Worm (Caenorhabditis elegans) whole organism, young adult: ENCODE measurements around the gene pot-1.

Source experiments
- B0261.1 ChIP-seq: sonication (generic microtip); optimal IDR thresholded peaks from 2 replicates; lab custom pipeline; 2016; ENCODE audit warnings: mild to moderate bottlenecking, missing genetic modification characterization, moderate library complexity, missing compliant biosample characterization
- C06A6.2 ChIP-seq: fragments of 200-800 bp; sonication (Bioruptor generic); conservative IDR thresholded peaks from 2 replicates; pipeline ENCODE4 v1.3.6; 2022; ENCODE audit warnings: missing genetic modification characterization, missing compliant biosample characterization
- D2030.7 ChIP-seq: fragments of 200-800 bp; sonication (Bioruptor generic); IDR thresholded peaks from 2 replicates; pipeline ENCODE4 v1.3.6; 2022; ENCODE audit warnings: missing genetic modification reagents, missing genetic modification characterization, missing compliant biosample characterization
- F22D6.2 ChIP-seq: sonication (generic microtip); optimal IDR thresholded peaks from 2 replicates; lab custom pipeline; 2016; ENCODE audit warnings: mild to moderate bottlenecking, missing genetic modification characterization, missing compliant biosample characterization
- F49E8.2 ChIP-seq: sonication (generic microtip); optimal IDR thresholded peaks from 3 replicates; lab custom pipeline; 2017; ENCODE audit warnings: missing genetic modification characterization, mild to moderate bottlenecking, missing compliant biosample characterization, antibody characterized with exemption, moderate library complexity; ENCODE audit not compliant: insufficient read depth
- F52B5.7 ChIP-seq: sonication (generic microtip); optimal IDR thresholded peaks from 2 replicates; lab custom pipeline; 2016; ENCODE audit warnings: mild to moderate bottlenecking, missing genetic modification characterization, missing compliant biosample characterization
- F57C9.4 ChIP-seq: sonication (generic microtip); optimal IDR thresholded peaks from 2 replicates; lab custom pipeline; 2017; ENCODE audit warnings: mild to moderate bottlenecking, missing genetic modification characterization, missing compliant biosample characterization
- Y95B8A.8 ChIP-seq: fragments of 200-800 bp; sonication (Bioruptor generic); IDR thresholded peaks from 2 replicates; pipeline ENCODE4 v1.3.6; 2022; ENCODE audit warnings: missing genetic modification reagents, missing genetic modification characterization, missing compliant biosample characterization
- ZK185.1 ChIP-seq: sonication (generic microtip); optimal IDR thresholded peaks from 2 replicates; lab custom pipeline; 2016; ENCODE audit warnings: mild to moderate bottlenecking, missing genetic modification characterization, missing compliant biosample characterization; ENCODE audit not compliant: poor library complexity, severe bottlenecking
- akir-1 ChIP-seq: fragments of 200-800 bp; sonication (Bioruptor generic); optimal IDR thresholded peaks from 2 replicates; lab custom pipeline; 2018; ENCODE audit warnings: mild to moderate bottlenecking, missing genetic modification characterization, moderate library complexity, missing compliant biosample characterization
- ama-1 ChIP-seq, 3 experiments: fragments of 150-350 bp in 1 of 3; sonication (generic microtip) in 2 of 3; optimal IDR thresholded peaks; 2 replicates each; lab custom pipeline; 2014 to 2018; ENCODE audit warnings: missing biosample characterization in 2 of 3, missing genetic modification characterization in 2 of 3, missing genetic modification reagents in 2 of 3
- attf-6 ChIP-seq: fragments of 200-800 bp; sonication (Bioruptor generic); IDR thresholded peaks from 2 replicates; pipeline ENCODE4 v1.3.6; 2022; ENCODE audit warnings: missing genetic modification reagents, missing genetic modification characterization, missing compliant biosample characterization
- ccch-3 ChIP-seq: fragments of 200-800 bp; sonication (Bioruptor generic); optimal IDR thresholded peaks from 2 replicates; lab custom pipeline; 2018; ENCODE audit warnings: mild to moderate bottlenecking, missing genetic modification characterization, missing compliant biosample characterization
- ceh-40 ChIP-seq: fragments of 200-800 bp; sonication (Bioruptor generic); IDR thresholded peaks from 2 replicates; pipeline ENCODE4 v1.3.6; 2022; ENCODE audit warnings: missing genetic modification characterization, missing compliant biosample characterization
- ceh-91 ChIP-seq: fragments of 200-800 bp; sonication (Bioruptor generic); IDR thresholded peaks from 2 replicates; pipeline ENCODE4 v1.3.6; 2022; ENCODE audit warnings: missing genetic modification reagents, missing genetic modification characterization, missing compliant biosample characterization
- chd-7 ChIP-seq: sonication (generic microtip); optimal IDR thresholded peaks from 2 replicates; lab custom pipeline; 2016; ENCODE audit warnings: mild to moderate bottlenecking, missing genetic modification characterization, moderate library complexity, missing compliant biosample characterization
- efl-1 ChIP-seq: fragments of 150-350 bp; optimal IDR thresholded peaks from 2 replicates; lab custom pipeline; 2014; ENCODE audit warnings: missing biosample characterization, missing genetic modification reagents, missing genetic modification characterization
- egl-18 ChIP-seq: fragments of 200-800 bp; sonication (Bioruptor generic); IDR thresholded peaks from 2 replicates; pipeline ENCODE4 v1.3.6; 2022; ENCODE audit warnings: missing genetic modification reagents, missing genetic modification characterization, missing compliant biosample characterization
- gei-17 ChIP-seq: fragments of 200-800 bp; sonication (Bioruptor generic); optimal IDR thresholded peaks from 2 replicates; lab custom pipeline; 2018; ENCODE audit warnings: mild to moderate bottlenecking, missing genetic modification characterization, missing compliant biosample characterization
- hlh-26 ChIP-seq: fragments of 200-800 bp; sonication (Bioruptor generic); conservative IDR thresholded peaks from 2 replicates; pipeline ENCODE4 v1.3.6; 2022; ENCODE audit warnings: missing genetic modification reagents, missing genetic modification characterization, missing compliant biosample characterization
- let-526 ChIP-seq: fragments of 200-800 bp; sonication (Bioruptor generic); IDR thresholded peaks from 2 replicates; pipeline ENCODE4 v1.3.6; 2022; ENCODE audit warnings: missing genetic modification reagents, missing genetic modification characterization, missing compliant biosample characterization
- let-607 ChIP-seq, 2 experiments: fragments of 200-800 bp in 1 of 2; sonication (Bioruptor generic) in 1 of 2; sonication (generic microtip) in 1 of 2; optimal IDR thresholded peaks; 2 replicates each; lab custom pipeline; 2016 to 2018; ENCODE audit warnings: mild to moderate bottlenecking in 2 of 2, missing compliant biosample characterization in 2 of 2, missing genetic modification characterization in 2 of 2, moderate library complexity in 2 of 2, missing genotype in 1 of 2
- lin-35 ChIP-seq, 3 experiments: fragments of 150-350 bp in 2 of 3; sonication (generic microtip) in 1 of 3; optimal IDR thresholded peaks; 2 replicates each; lab custom pipeline; 2014 to 2018; ENCODE audit warnings: missing biosample characterization in 3 of 3, missing genetic modification characterization in 3 of 3, missing genetic modification reagents in 3 of 3
- lin-40 ChIP-seq: sonication (generic microtip); optimal IDR thresholded peaks from 2 replicates; lab custom pipeline; 2016; ENCODE audit warnings: missing genetic modification characterization, mild to moderate bottlenecking, missing compliant biosample characterization, missing genotype, missing genetic modification reagents
- lir-1 ChIP-seq: fragments of 200-800 bp; sonication (Bioruptor generic); conservative IDR thresholded peaks from 2 replicates; pipeline ENCODE4 v1.3.6; 2022; ENCODE audit warnings: missing genetic modification reagents, missing genetic modification characterization, missing compliant biosample characterization
- lsy-27 ChIP-seq: sonication (generic microtip); optimal IDR thresholded peaks from 2 replicates; lab custom pipeline; 2017; ENCODE audit warnings: missing genetic modification characterization, mild to moderate bottlenecking, missing compliant biosample characterization, antibody characterized with exemption, missing genotype, borderline replicate concordance; ENCODE audit not compliant: insufficient read depth
- madf-10 ChIP-seq: sonication (generic microtip); optimal IDR thresholded peaks from 2 replicates; lab custom pipeline; 2016; ENCODE audit warnings: mild to moderate bottlenecking, missing genetic modification characterization, missing compliant biosample characterization
- madf-3 ChIP-seq: fragments of 200-800 bp; sonication (Bioruptor generic); IDR thresholded peaks from 2 replicates; pipeline ENCODE4 v1.3.6; 2022; ENCODE audit warnings: missing genetic modification reagents, missing genetic modification characterization, missing compliant biosample characterization
- madf-6 ChIP-seq: fragments of 200-800 bp; sonication (Bioruptor generic); IDR thresholded peaks from 2 replicates; pipeline ENCODE4 v1.3.6; 2022; ENCODE audit warnings: missing genetic modification reagents, missing genetic modification characterization, missing compliant biosample characterization
- mel-28 ChIP-seq: sonication (generic microtip); optimal IDR thresholded peaks from 2 replicates; lab custom pipeline; 2016; ENCODE audit warnings: borderline replicate concordance, mild to moderate bottlenecking, missing genetic modification characterization, missing compliant biosample characterization
- nhr-120 ChIP-seq: fragments of 200-800 bp; sonication (Bioruptor generic); IDR thresholded peaks from 2 replicates; pipeline ENCODE4 v1.3.6; 2022; ENCODE audit warnings: missing genetic modification characterization, missing compliant biosample characterization
- nhr-27 ChIP-seq: fragments of 200-800 bp; sonication (Bioruptor generic); optimal IDR thresholded peaks from 2 replicates; lab custom pipeline; 2018; ENCODE audit warnings: mild to moderate bottlenecking, missing genetic modification characterization, moderate library complexity, missing compliant biosample characterization
- nhr-80 ChIP-seq: sonication (generic microtip); optimal IDR thresholded peaks from 2 replicates; lab custom pipeline; 2016; ENCODE audit warnings: missing genetic modification characterization, missing compliant biosample characterization
- pbrm-1 ChIP-seq: fragments of 200-800 bp; sonication (Bioruptor generic); IDR thresholded peaks from 2 replicates; pipeline ENCODE4 v1.3.6; 2022; ENCODE audit warnings: missing genetic modification reagents, missing genetic modification characterization, missing compliant biosample characterization
- rcor-1 ChIP-seq: fragments of 200-800 bp; sonication (Bioruptor generic); IDR thresholded peaks from 2 replicates; pipeline ENCODE4 v1.3.6; 2022; ENCODE audit warnings: missing genetic modification reagents, missing genetic modification characterization, missing compliant biosample characterization
- repo-1 ChIP-seq: sonication (generic microtip); optimal IDR thresholded peaks from 2 replicates; lab custom pipeline; 2017; ENCODE audit warnings: mild to moderate bottlenecking, missing genetic modification characterization, missing compliant biosample characterization
- sdz-38 ChIP-seq: sonication (generic microtip); optimal IDR thresholded peaks from 2 replicates; lab custom pipeline; 2016; ENCODE audit warnings: missing genotype, missing genetic modification characterization, missing compliant biosample characterization
- sea-2 ChIP-seq: fragments of 200-800 bp; sonication (Bioruptor generic); IDR thresholded peaks from 2 replicates; pipeline ENCODE4 v1.3.6; 2022; ENCODE audit warnings: missing genetic modification characterization, missing compliant biosample characterization
- snpc-1.3 ChIP-seq: sonication (generic microtip); optimal IDR thresholded peaks from 2 replicates; lab custom pipeline; 2017; ENCODE audit warnings: missing genetic modification characterization, mild to moderate bottlenecking, missing compliant biosample characterization, antibody characterized with exemption, moderate library complexity, missing genotype, missing genetic modification reagents; ENCODE audit not compliant: insufficient read depth
- snpc-3.4 ChIP-seq: sonication (generic microtip); optimal IDR thresholded peaks from 2 replicates; lab custom pipeline; 2017; ENCODE audit warnings: missing genetic modification characterization, mild to moderate bottlenecking, missing compliant biosample characterization, antibody characterized with exemption, moderate library complexity, missing genotype, missing genetic modification reagents
- tbp1 ChIP-seq: fragments of 200-800 bp; sonication (Bioruptor generic); optimal IDR thresholded peaks from 2 replicates; lab custom pipeline; 2018; ENCODE audit warnings: mild to moderate bottlenecking, missing genetic modification characterization, missing compliant biosample characterization
- tlf-1 ChIP-seq: fragments of 200-800 bp; sonication (Bioruptor generic); optimal IDR thresholded peaks from 2 replicates; lab custom pipeline; 2018; ENCODE audit warnings: mild to moderate bottlenecking, missing genetic modification characterization, missing compliant biosample characterization
- unc-62 ChIP-seq: fragments of 150-350 bp; optimal IDR thresholded peaks from 2 replicates; lab custom pipeline; 2014; ENCODE audit warnings: missing biosample characterization, missing genetic modification reagents, missing genetic modification characterization
- zim-3 ChIP-seq: sonication (generic microtip); optimal IDR thresholded peaks from 2 replicates; lab custom pipeline; 2017; ENCODE audit warnings: mild to moderate bottlenecking, missing genetic modification characterization, moderate library complexity, missing compliant biosample characterization
- ztf-25 ChIP-seq: fragments of 200-800 bp; sonication (Bioruptor generic); IDR thresholded peaks from 2 replicates; pipeline ENCODE4 v1.3.6; 2022; ENCODE audit warnings: missing genetic modification reagents, missing genetic modification characterization, missing compliant biosample characterization
- ztf-6 ChIP-seq: fragments of 200-800 bp; sonication (Bioruptor generic); IDR thresholded peaks from 2 replicates; pipeline ENCODE4 v1.3.6; 2022; ENCODE audit warnings: missing genetic modification reagents, missing genetic modification characterization, missing compliant biosample characterization

Gene pot-1

ce11 chrIII:7179538-7180301, 46.2 kb upstream of the pot-1 start, which contains the start of the genes rps-14 and rpl-36 (continued):
- TF ChIP-seq ccch-3 = no peak
- no peak for TF ChIP-seq Y95B8A.8
- peak; percentile 70 for TF ChIP-seq snpc-3.4 (tag; lab: Kevin White, UChicago)
- TF ChIP-seq lir-1 (GFP tag; lab: Robert Waterston, UW) = no peak; the same call in 1 of the 2 replicates
- no peak for TF ChIP-seq nhr-80
- no peak for TF ChIP-seq F52B5.7 (tag; lab: Kevin White, UChicago)
- TF ChIP-seq chd-7 (tag; lab: Kevin White, UChicago) = no peak
- TF ChIP-seq F57C9.4 = no peak
- no peak for TF ChIP-seq nhr-120 (GFP tag; lab: Robert Waterston, UW)
- peak; percentile 62; the same call in 1 of the 2 replicates for TF ChIP-seq ceh-91 (GFP tag; lab: Robert Waterston, UW)
- no peak for TF ChIP-seq hlh-26
- peak; percentile 71 for TF ChIP-seq D2030.7 (GFP tag; lab: Robert Waterston, UW)
- TF ChIP-seq mel-28 = no peak
- peak; percentile 34; the same call in 1 of the 2 replicates for TF ChIP-seq rcor-1 (GFP tag; lab: Robert Waterston, UW)
- no peak for TF ChIP-seq egl-18 (GFP tag; lab: Robert Waterston, UW)
- TF ChIP-seq pbrm-1 (GFP tag; lab: Robert Waterston, UW) = peak; percentile 69
- no peak for TF ChIP-seq ztf-25 (GFP tag; lab: Robert Waterston, UW)
- peak; percentile 88 for TF ChIP-seq madf-3 (GFP tag; lab: Robert Waterston, UW)
- no peak for TF ChIP-seq B0261.1 (tag; lab: Kevin White, UChicago)
- TF ChIP-seq efl-1 (GFP tag; lab: Kevin White, UChicago) = peak; percentile 60
- peak; percentile 62 for TF ChIP-seq tbp1 (GFP tag; lab: Kevin White, UChicago)
- no peak for TF ChIP-seq ama-1 (optimal IDR thresholded peaks at IDR 0.05; lab: Kevin White, UChicago)
- TF ChIP-seq ama-1 (GFP tag; optimal IDR thresholded peaks at IDR 0.05; lab: Kevin White, UChicago) = no peak
- no peak for TF ChIP-seq sea-2 (GFP tag; lab: Robert Waterston, UW)
- peak; percentile 26 for TF ChIP-seq F49E8.2 (tag; lab: Kevin White, UChicago)
- no peak for TF ChIP-seq ceh-40
- peak; percentile 2 for TF ChIP-seq madf-10 (tag; lab: Kevin White, UChicago)
- TF ChIP-seq let-607 (tag; optimal IDR thresholded peaks at IDR 0.05; lab: Kevin White, UChicago) = peak in 1 of 2 experiments; percentile 45
- TF ChIP-seq nhr-27 (tag; lab: Kevin White, UChicago) = no peak
- peak; percentile 70 for TF ChIP-seq madf-6
- TF ChIP-seq attf-6 (GFP tag; lab: Robert Waterston, UW) = no peak
- TF ChIP-seq F22D6.2 (tag; lab: Kevin White, UChicago) = no peak
- peak; percentile 71 for TF ChIP-seq snpc-1.3 (tag; lab: Kevin White, UChicago)
- no peak for TF ChIP-seq repo-1 (tag; lab: Kevin White, UChicago)
- TF ChIP-seq gei-17 (GFP tag; lab: Kevin White, UChicago) = no peak
- TF ChIP-seq akir-1 (GFP tag; lab: Kevin White, UChicago) = no peak
- no peak for TF ChIP-seq zim-3 (tag; lab: Kevin White, UChicago)
- TF ChIP-seq ZK185.1 (tag; lab: Kevin White, UChicago) = peak; percentile 57
- no peak for TF ChIP-seq sdz-38 (tag; lab: Kevin White, UChicago)
- no peak for TF ChIP-seq let-526 (GFP tag; lab: Robert Waterston, UW)
- peak; percentile 82 for TF ChIP-seq lin-40 (tag; lab: Kevin White, UChicago)
- no peak for TF ChIP-seq C06A6.2 (GFP tag; lab: Robert Waterston, UW)
- TF ChIP-seq tlf-1 = peak; percentile 82
- no peak for TF ChIP-seq ztf-6 (GFP tag; lab: Robert Waterston, UW)
- no peak for TF ChIP-seq unc-62
- TF ChIP-seq lsy-27 (tag; lab: Kevin White, UChicago) = no peak
- TF ChIP-seq lin-35 (GFP tag; optimal IDR thresholded peaks at IDR 0.05; lab: Kevin White, UChicago) = peak in 1 of 3 experiments; percentile 86
